Fruit fly (Drosophila melanogaster) whole organism, prepupa: Measurements from ENCODE around the gene Srp54k.

Source experiments
- Blimp-1 ChIP-seq: fragments of 200-800 bp; sonication (Bioruptor generic); optimal IDR thresholded peaks from 3 replicates; lab custom pipeline; 2017; ENCODE audit warnings: missing biosample characterization, missing genetic modification characterization, mild to moderate bottlenecking, moderate library complexity, missing genetic modification reagents
- CG10669 ChIP-seq: fragments of 200-800 bp; sonication (Bioruptor generic); optimal IDR thresholded peaks from 3 replicates; lab custom pipeline; 2018; ENCODE audit warnings: missing biosample characterization, mild to moderate bottlenecking, missing genetic modification characterization, moderate library complexity
- CG11902 ChIP-seq: fragments of 200-800 bp; sonication (Bioruptor generic); optimal IDR thresholded peaks from 3 replicates; lab custom pipeline; 2016; ENCODE audit warnings: missing biosample characterization, missing genetic modification characterization
- CG15336 ChIP-seq: fragments of 200-800 bp; sonication (Bioruptor generic); IDR thresholded peaks from 2 replicates; pipeline ENCODE4 v1.3.6; 2022; ENCODE audit warnings: missing biosample characterization, missing genetic modification characterization
- CG1621 ChIP-seq: fragments of 200-800 bp; sonication (Bioruptor generic); optimal IDR thresholded peaks from 3 replicates; lab custom pipeline; 2018; ENCODE audit warnings: missing biosample characterization, mild to moderate bottlenecking, missing genetic modification characterization
- CG3032 ChIP-seq: fragments of 200-800 bp; optimal IDR thresholded peaks from 2 replicates; lab custom pipeline; 2019; ENCODE audit warnings: missing biosample characterization, mild to moderate bottlenecking, missing genetic modification characterization, moderate library complexity
- CG31627 ChIP-seq: fragments of 200-800 bp; sonication (Bioruptor generic); optimal IDR thresholded peaks from 3 replicates; lab custom pipeline; 2016; ENCODE audit warnings: missing biosample characterization, missing genetic modification characterization
- CG34406 ChIP-seq: fragments of 200-800 bp; sonication (Bioruptor generic); optimal IDR thresholded peaks from 3 replicates; lab custom pipeline; 2016; ENCODE audit warnings: missing biosample characterization, missing genetic modification characterization
- CG3919 ChIP-seq: fragments of 200-800 bp; sonication (Bioruptor generic); optimal IDR thresholded peaks from 3 replicates; lab custom pipeline; 2016; ENCODE audit warnings: missing biosample characterization, missing genetic modification characterization
- CG6163 ChIP-seq: fragments of 200-800 bp; sonication (Bioruptor generic); IDR thresholded peaks from 3 replicates; pipeline ENCODE4 v1.3.6; 2022; ENCODE audit warnings: missing biosample characterization, missing genetic modification characterization
- CG6276 ChIP-seq: fragments of 200-800 bp; sonication (Bioruptor generic); optimal IDR thresholded peaks from 2 replicates; lab custom pipeline; 2017; ENCODE audit warnings: missing biosample characterization, mild to moderate bottlenecking, missing genetic modification characterization
- CG6792 ChIP-seq: fragments of 200-800 bp; sonication (Bioruptor generic); optimal IDR thresholded peaks from 3 replicates; lab custom pipeline; 2016; ENCODE audit warnings: missing biosample characterization, missing genetic modification characterization
- CG6808 ChIP-seq: fragments of 200-800 bp; sonication (Bioruptor generic); optimal IDR thresholded peaks from 3 replicates; lab custom pipeline; 2017; ENCODE audit warnings: missing biosample characterization, missing genetic modification characterization, mild to moderate bottlenecking, moderate library complexity, missing genetic modification reagents
- CG6854 ChIP-seq: fragments of 200-800 bp; sonication (Bioruptor generic); optimal IDR thresholded peaks from 2 replicates; lab custom pipeline; 2017; ENCODE audit warnings: missing biosample characterization, mild to moderate bottlenecking, missing genetic modification characterization
- CG7368 ChIP-seq: fragments of 200-800 bp; sonication (Bioruptor generic); optimal IDR thresholded peaks from 3 replicates; lab custom pipeline; 2016; ENCODE audit warnings: missing biosample characterization, missing genetic modification characterization
- CG8119 ChIP-seq: fragments of 200-800 bp; sonication (Bioruptor generic); IDR thresholded peaks from 3 replicates; pipeline ENCODE4 v1.3.6; 2022; ENCODE audit warnings: missing biosample characterization, missing genetic modification characterization
- CG8319 ChIP-seq: fragments of 200-800 bp; sonication (Bioruptor generic); optimal IDR thresholded peaks from 3 replicates; lab custom pipeline; 2016; ENCODE audit warnings: missing biosample characterization, missing genetic modification characterization
- CG8632 ChIP-seq: fragments of 200-800 bp; sonication (Bioruptor generic); optimal IDR thresholded peaks from 3 replicates; lab custom pipeline; 2016; ENCODE audit warnings: missing biosample characterization, missing genetic modification characterization
- CG9139 ChIP-seq: fragments of 200-800 bp; sonication (Bioruptor generic); optimal IDR thresholded peaks from 3 replicates; lab custom pipeline; 2017; ENCODE audit warnings: missing biosample characterization, mild to moderate bottlenecking, missing genetic modification characterization
- Eip75B ChIP-seq: fragments of 200-800 bp; sonication (Bioruptor generic); optimal IDR thresholded peaks from 3 replicates; lab custom pipeline; 2016; ENCODE audit warnings: missing biosample characterization, missing genetic modification characterization
- Eip78C ChIP-seq: fragments of 200-800 bp; sonication (Bioruptor generic); peaks from one replicate; lab custom pipeline; 2016; ENCODE audit warnings: missing biosample characterization, missing genetic modification characterization
- Ets21C ChIP-seq: fragments of 200-800 bp; sonication (Bioruptor generic); optimal IDR thresholded peaks from 3 replicates; lab custom pipeline; 2016; ENCODE audit warnings: missing biosample characterization, missing genetic modification characterization
- Ets96B ChIP-seq: fragments of 200-800 bp; optimal IDR thresholded peaks from 2 replicates; lab custom pipeline; 2019; ENCODE audit warnings: missing biosample characterization, mild to moderate bottlenecking, missing genetic modification characterization, moderate library complexity
- Hr38 ChIP-seq: sonication (Bioruptor generic); optimal IDR thresholded peaks from 2 replicates; lab custom pipeline; 2016; ENCODE audit warnings: missing biosample characterization, missing genetic modification characterization
- Hr39 ChIP-seq: fragments of 200-800 bp; sonication (Bioruptor generic); optimal IDR thresholded peaks from 2 replicates; lab custom pipeline; 2016; ENCODE audit warnings: missing biosample characterization, missing genetic modification characterization
- Hr4 ChIP-seq: fragments of 200-800 bp; sonication (Bioruptor generic); optimal IDR thresholded peaks from 3 replicates; lab custom pipeline; 2016; ENCODE audit warnings: missing biosample characterization, missing genetic modification characterization
- Met ChIP-seq: fragments of 200-800 bp; sonication (Bioruptor generic); optimal IDR thresholded peaks from 3 replicates; lab custom pipeline; 2016; ENCODE audit warnings: missing biosample characterization, missing genetic modification characterization
- OdsH ChIP-seq: fragments of 200-800 bp; sonication (Bioruptor generic); optimal IDR thresholded peaks from 3 replicates; lab custom pipeline; 2016; ENCODE audit warnings: missing biosample characterization, missing genetic modification characterization
- Smox ChIP-seq: fragments of 200-800 bp; sonication (Bioruptor generic); optimal IDR thresholded peaks from 3 replicates; lab custom pipeline; 2016; ENCODE audit warnings: missing biosample characterization, missing genetic modification characterization
- Sox102F ChIP-seq: fragments of 200-800 bp; sonication (Bioruptor generic); optimal IDR thresholded peaks from 2 replicates; lab custom pipeline; 2016; ENCODE audit warnings: missing biosample characterization, mild to moderate bottlenecking, missing genetic modification characterization
- Sox14 ChIP-seq: fragments of 200-800 bp; sonication (Bioruptor generic); optimal IDR thresholded peaks from 3 replicates; lab custom pipeline; 2016; ENCODE audit warnings: missing biosample characterization, missing genetic modification characterization
- Sox15 ChIP-seq: fragments of 200-800 bp; sonication (Bioruptor generic); optimal IDR thresholded peaks from 3 replicates; lab custom pipeline; 2016; ENCODE audit warnings: missing biosample characterization, missing genetic modification characterization
- achi ChIP-seq: fragments of 200-800 bp; sonication (Bioruptor generic); optimal IDR thresholded peaks from 3 replicates; lab custom pipeline; 2016; ENCODE audit warnings: missing biosample characterization, missing genetic modification characterization
- acj6 ChIP-seq: fragments of 200-800 bp; sonication (Bioruptor generic); optimal IDR thresholded peaks from 3 replicates; lab custom pipeline; 2016; ENCODE audit warnings: missing biosample characterization, missing genetic modification characterization
- cyc ChIP-seq: fragments of 200-800 bp; sonication (Bioruptor generic); optimal IDR thresholded peaks from 3 replicates; lab custom pipeline; 2016; ENCODE audit warnings: missing biosample characterization, missing genetic modification characterization
- eg ChIP-seq: fragments of 200-800 bp; sonication (Bioruptor generic); IDR thresholded peaks from 3 replicates; pipeline ENCODE4 v1.3.6; 2022; ENCODE audit warnings: missing biosample characterization, missing genetic modification characterization
- esn ChIP-seq: fragments of 200-800 bp; sonication (Bioruptor generic); optimal IDR thresholded peaks from 2 replicates; lab custom pipeline; 2016; ENCODE audit warnings: missing biosample characterization, mild to moderate bottlenecking, missing genetic modification characterization, moderate library complexity
- fd59A ChIP-seq: fragments of 200-800 bp; sonication (Bioruptor generic); optimal IDR thresholded peaks from 2 replicates; lab custom pipeline; 2017; ENCODE audit warnings: missing biosample characterization, mild to moderate bottlenecking, missing genetic modification characterization, missing genetic modification reagents
- fkh ChIP-seq: fragments of 200-800 bp; sonication (Bioruptor generic); optimal IDR thresholded peaks from 3 replicates; lab custom pipeline; 2017; ENCODE audit warnings: missing biosample characterization, mild to moderate bottlenecking, missing genetic modification characterization, moderate library complexity
- lz ChIP-seq: fragments of 200-800 bp; sonication (Bioruptor generic); optimal IDR thresholded peaks from 3 replicates; lab custom pipeline; 2016; ENCODE audit warnings: missing biosample characterization, missing genetic modification characterization
- net ChIP-seq: fragments of 200-800 bp; sonication (Bioruptor generic); optimal IDR thresholded peaks from 3 replicates; lab custom pipeline; 2016; ENCODE audit warnings: missing biosample characterization, missing genetic modification characterization
- pdm3 ChIP-seq: fragments of 200-800 bp; sonication (Bioruptor generic); optimal IDR thresholded peaks from 3 replicates; lab custom pipeline; 2016; ENCODE audit warnings: missing biosample characterization, missing genetic modification characterization
- salr ChIP-seq, 2 experiments: fragments of 200-800 bp; sonication (Bioruptor generic); optimal IDR thresholded peaks; 3 replicates each; lab custom pipeline; 2016 to 2018; ENCODE audit warnings: missing biosample characterization in 2 of 2, missing genetic modification characterization in 2 of 2, mild to moderate bottlenecking in 1 of 2
- spab ChIP-seq: fragments of 200-800 bp; sonication (Bioruptor generic); optimal IDR thresholded peaks from 2 replicates; lab custom pipeline; 2017; ENCODE audit warnings: missing biosample characterization, mild to moderate bottlenecking, missing genetic modification characterization, missing genetic modification reagents
- svp ChIP-seq: fragments of 200-800 bp; sonication (Bioruptor generic); peaks from one replicate; lab custom pipeline; 2016; ENCODE audit warnings: missing biosample characterization, missing genetic modification characterization
- topi ChIP-seq: fragments of 200-800 bp; sonication (Bioruptor generic); optimal IDR thresholded peaks from 3 replicates; lab custom pipeline; 2016; ENCODE audit warnings: missing biosample characterization, missing genetic modification characterization
- vri ChIP-seq: fragments of 200-800 bp; sonication (Bioruptor generic); optimal IDR thresholded peaks from 3 replicates; lab custom pipeline; 2016; ENCODE audit warnings: missing biosample characterization, mild to moderate bottlenecking, missing genetic modification characterization

The Srp54k gene

dm6 chr3L:5180968-5181612 lies 28.6 kb downstream of the Srp54k start:
- TF ChIP-seq fkh (GFP tag; lab: Kevin White, UChicago) = peak; percentile 17
- peak; percentile 87 for TF ChIP-seq vri (GFP tag; lab: Kevin White, UChicago)
- peak; percentile 19 for TF ChIP-seq Eip78C (GFP tag; lab: Kevin White, UChicago)
- no peak for TF ChIP-seq CG1621 (tag; lab: Kevin White, UChicago)
- no peak for TF ChIP-seq CG34406
- TF ChIP-seq CG31627 (GFP tag; lab: Kevin White, UChicago) = no peak

- TF ChIP-seq CG6276 (GFP tag; lab: Kevin White, UChicago) = no peak
- peak; percentile 3 for TF ChIP-seq CG7368
- no peak for TF ChIP-seq Sox15 (GFP tag; lab: Kevin White, UChicago)
- peak; percentile 69 for TF ChIP-seq svp (GFP tag; lab: Kevin White, UChicago)
- no peak for TF ChIP-seq CG9139 (GFP tag; lab: Kevin White, UChicago)
- TF ChIP-seq esn (GFP tag; lab: Kevin White, UChicago) = peak; percentile 40
- peak; percentile 30 for TF ChIP-seq Hr39 (GFP tag; lab: Kevin White, UChicago)
- TF ChIP-seq Ets21C (GFP tag; lab: Kevin White, UChicago) = peak; percentile 16
- peak; percentile 27 for TF ChIP-seq CG8632 (GFP tag; lab: Kevin White, UChicago)
- no peak for TF ChIP-seq Hr38 (GFP tag; lab: Kevin White, UChicago)
- TF ChIP-seq topi = peak; percentile 53
- peak; percentile 32 for TF ChIP-seq Eip75B (GFP tag; lab: Kevin White, UChicago)
- peak; percentile 35 for TF ChIP-seq acj6 (GFP tag; lab: Kevin White, UChicago)
- TF ChIP-seq CG6163 (GFP tag; lab: Robert Waterston, UW) = 0 out of 3 replicates have a peak, but pooled peaks have one; percentile 39
- peak; percentile 60 for TF ChIP-seq Met (GFP tag; lab: Kevin White, UChicago)
- peak; percentile 20 for TF ChIP-seq CG3032 (tag; lab: Kevin White, UChicago)
- TF ChIP-seq achi (GFP tag; lab: Kevin White, UChicago) = peak; percentile 47
- peak; percentile 29 for TF ChIP-seq spab (GFP tag; lab: Kevin White, UChicago)
- no peak for TF ChIP-seq CG6854
- TF ChIP-seq lz (GFP tag; lab: Kevin White, UChicago) = peak; percentile 23
- TF ChIP-seq CG31627 (GFP tag; lab: Kevin White, UChicago) = peak; percentile 52
- TF ChIP-seq eg (GFP tag; lab: Robert Waterston, UW) = 0 out of 3 replicates have a peak, but pooled peaks have one; percentile 28
- TF ChIP-seq CG11902 (GFP tag; lab: Kevin White, UChicago) = peak; percentile 11
- TF ChIP-seq pdm3 (GFP tag; lab: Kevin White, UChicago) = peak; percentile 40
- peak; percentile 7 for TF ChIP-seq cyc (GFP tag; lab: Kevin White, UChicago)
- TF ChIP-seq Ets96B (tag; lab: Kevin White, UChicago) = peak; percentile 20
- TF ChIP-seq salr (GFP tag; optimal IDR thresholded peaks at IDR 0.05; lab: Kevin White, UChicago) = peak in 1 of 2 experiments; percentile 28
- TF ChIP-seq Blimp-1 (GFP tag; lab: Kevin White, UChicago) = no peak
- TF ChIP-seq CG3919 (GFP tag; lab: Kevin White, UChicago) = peak; percentile 36
- TF ChIP-seq CG15336 (GFP tag; lab: Robert Waterston, UW) = peak; percentile 33; the same call in 1 of the 2 replicates
- peak; percentile 10 for TF ChIP-seq Sox14 (GFP tag; lab: Kevin White, UChicago)
- TF ChIP-seq CG10669 = peak; percentile 21
- TF ChIP-seq OdsH (GFP tag; lab: Kevin White, UChicago) = peak; percentile 45
- peak; percentile 0 for TF ChIP-seq Hr4 (GFP tag; lab: Kevin White, UChicago)
- TF ChIP-seq CG6792 (GFP tag; lab: Kevin White, UChicago) = peak; percentile 43
- TF ChIP-seq CG8119 (GFP tag; lab: Robert Waterston, UW) = 0 out of 3 replicates have a peak, but pooled peaks have one; percentile 21
- peak; percentile 41 for TF ChIP-seq Sox102F
- peak; percentile 10 for TF ChIP-seq net
- peak; percentile 26 for TF ChIP-seq CG34406
- TF ChIP-seq Smox (GFP tag; lab: Kevin White, UChicago) = peak; percentile 36
- no peak for TF ChIP-seq fd59A (GFP tag; lab: Kevin White, UChicago)
- TF ChIP-seq CG6808 (GFP tag; lab: Kevin White, UChicago) = peak; percentile 10
- TF ChIP-seq CG8319 (GFP tag; lab: Kevin White, UChicago) = peak; percentile 44
- peak; percentile 86 for TF ChIP-seq Eip78C (GFP tag; lab: Kevin White, UChicago)
Observed at dm6 chr3L:5182255-5182993, 29.9 kb downstream of the Srp54k start.
